Fruit fly (Drosophila melanogaster): ENCODE measurements around the gene CG42788.

The CG42788 gene

DNA sequence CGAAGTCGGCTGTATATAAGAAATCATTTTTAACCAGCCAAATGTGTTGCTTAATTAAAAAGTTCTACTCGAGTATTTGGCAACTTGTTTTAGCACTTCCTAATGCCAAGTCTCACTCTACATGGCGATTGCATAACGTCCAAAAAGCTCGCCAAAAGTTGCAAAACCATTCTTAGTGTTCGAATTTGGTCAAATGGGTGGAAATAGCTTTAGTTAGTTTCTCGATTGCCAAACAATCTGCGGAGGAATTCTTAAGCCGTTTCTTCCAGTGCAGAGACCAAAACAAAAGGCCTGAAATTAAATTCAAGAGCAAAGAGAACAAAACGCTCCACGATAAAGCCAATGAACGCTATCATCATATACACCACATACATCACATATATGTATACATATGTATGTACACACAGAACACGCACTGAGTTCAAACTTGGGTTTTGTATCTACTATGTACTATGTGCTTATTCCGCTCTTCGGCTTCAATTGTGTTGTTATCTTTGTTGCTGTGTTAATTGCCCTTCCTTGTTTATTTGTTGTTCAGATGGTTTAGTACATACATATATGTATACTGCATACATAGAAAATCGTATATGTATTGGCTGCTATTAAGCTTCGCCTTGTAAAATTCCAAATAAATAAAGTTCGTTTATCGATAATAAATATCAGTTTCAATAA, 42.3 kb downstream of the CG42788 start (continued):
- TF ChIP-seq ewg (GFP tag; optimal IDR thresholded peaks at IDR 0.05) = no peak
- TF ChIP-seq knrl (GFP tag; IDR thresholded peaks at IDR 0.05; ENCODE audit: partially characterized antibody) = no peak
- peak; percentile 62 for TF ChIP-seq CG4707 (GFP tag; optimal IDR thresholded peaks at IDR 0.05)
- no peak for TF ChIP-seq fd102C (GFP tag; optimal IDR thresholded peaks at IDR 0.05)
- TF ChIP-seq CG8944 (GFP tag; optimal IDR thresholded peaks at IDR 0.05) = no peak
- no peak for TF ChIP-seq Awh (GFP tag; IDR thresholded peaks at IDR 0.05)
- TF ChIP-seq CG10979 (tag; optimal IDR thresholded peaks at IDR 0.05) = peak; percentile 10
- no peak for TF ChIP-seq hbn (GFP tag; IDR thresholded peaks at IDR 0.05; ENCODE audit: partially characterized antibody)
- TF ChIP-seq ATbp (GFP tag; optimal IDR thresholded peaks at IDR 0.05) = peak; percentile 46
- TF ChIP-seq Chrac-16 (GFP tag; optimal IDR thresholded peaks at IDR 0.05) = no peak
- TF ChIP-seq CG15601 (tag; optimal IDR thresholded peaks at IDR 0.05) = peak; percentile 76
- TF ChIP-seq CG11504 (tag; optimal IDR thresholded peaks at IDR 0.05) = peak; percentile 22
- no peak for TF ChIP-seq CG34224 (GFP tag; IDR thresholded peaks at IDR 0.05; ENCODE audit: partially characterized antibody)
- no peak for TF ChIP-seq ac (GFP tag; optimal IDR thresholded peaks at IDR 0.05)
- TF ChIP-seq ranshi (GFP tag; IDR thresholded peaks at IDR 0.05) = peak; percentile 15; the same call in 1 of the 2 replicates
- peak; percentile 71 for TF ChIP-seq kni (GFP tag; optimal IDR thresholded peaks at IDR 0.05)
- TF ChIP-seq klu (GFP tag; IDR thresholded peaks at IDR 0.05) = no peak
- TF ChIP-seq dmrt11E (tag; optimal IDR thresholded peaks at IDR 0.05) = peak; percentile 56
- peak; percentile 8 for TF ChIP-seq YL-1 (GFP tag; optimal IDR thresholded peaks at IDR 0.05)
- no peak for TF ChIP-seq croc (GFP tag; conservative IDR thresholded peaks at IDR 0.05)
- peak in 1 of 2 experiments; percentile 60 for TF ChIP-seq bsh (GFP tag; optimal IDR thresholded peaks at IDR 0.05)
- no peak for TF ChIP-seq her (GFP tag; optimal IDR thresholded peaks at IDR 0.05)
- TF ChIP-seq CG3726 (GFP tag; IDR thresholded peaks at IDR 0.05) = no peak
- peak; percentile 48 for TF ChIP-seq CG31365 (tag; optimal IDR thresholded peaks at IDR 0.05)
- TF ChIP-seq lmd (GFP tag; IDR thresholded peaks at IDR 0.05) = peak; percentile 30; the same call in 1 of the 2 replicates
- peak; percentile 41 for TF ChIP-seq CG8924 (tag; optimal IDR thresholded peaks at IDR 0.05)
- no peak for TF ChIP-seq NK7.1 (GFP tag; optimal IDR thresholded peaks at IDR 0.05)
- TF ChIP-seq CG18011 (GFP tag; optimal IDR thresholded peaks at IDR 0.05) = no peak
- TF ChIP-seq sqz (GFP tag; optimal IDR thresholded peaks at IDR 0.05) = peak; percentile 38
- no peak for TF ChIP-seq CG15073 (GFP tag; optimal IDR thresholded peaks at IDR 0.05)
- TF ChIP-seq Ets65A (GFP tag) = peak; percentile 85
- TF ChIP-seq Ravus (GFP tag; IDR thresholded peaks at IDR 0.05) = no peak
- no peak for TF ChIP-seq kah (GFP tag; optimal IDR thresholded peaks at IDR 0.05)
- TF ChIP-seq stc (GFP tag; IDR thresholded peaks at IDR 0.05) = no peak
- no peak for TF ChIP-seq pros (GFP tag; optimal IDR thresholded peaks at IDR 0.05)
- no peak for TF ChIP-seq CG10321 (GFP tag; IDR thresholded peaks at IDR 0.05)
- TF ChIP-seq CG10654 (GFP tag; optimal IDR thresholded peaks at IDR 0.05) = no peak
- TF ChIP-seq chinmo (GFP tag; IDR thresholded peaks at IDR 0.05; ENCODE audit: partially characterized antibody) = no peak
- TF ChIP-seq en (GFP tag; optimal IDR thresholded peaks at IDR 0.05) = no peak
- no peak for TF ChIP-seq jigr1 (GFP tag; IDR thresholded peaks at IDR 0.05)
- TF ChIP-seq oc (tag; optimal IDR thresholded peaks at IDR 0.05) = no peak
- TF ChIP-seq Bgb (GFP tag; IDR thresholded peaks at IDR 0.05; ENCODE audit: partially characterized antibody) = no peak
- TF ChIP-seq luna (GFP tag; optimal IDR thresholded peaks at IDR 0.05) = no peak
- TF ChIP-seq CG6175 (GFP tag; IDR thresholded peaks at IDR 0.05) = no peak
- peak; percentile 31 for TF ChIP-seq D19A (tag; optimal IDR thresholded peaks at IDR 0.05)
- TF ChIP-seq CG5245 (GFP tag; optimal IDR thresholded peaks at IDR 0.05) = no peak
- no peak for TF ChIP-seq CG6791 (GFP tag; IDR thresholded peaks at IDR 0.05; ENCODE audit: partially characterized antibody)
- peak; percentile 81 for TF ChIP-seq lab (GFP tag; optimal IDR thresholded peaks at IDR 0.05)
